Fruit fly (Drosophila melanogaster) S2 (cell line): ENCODE data around the gene CG33640.

Source experiments
- CG8478 ChIP-seq: fragments of >200 bp; optimal IDR thresholded peaks from 2 replicates; lab custom pipeline; 2018
- CTCF ChIP-seq, 2 experiments: fragments of >200 bp; optimal IDR thresholded peaks; 2 replicates each; lab custom pipeline; 2018

dm6 chr2L:13532524-13532923, 4.9 kb downstream of the CG33640 start, which contains the start of gene CG33645:
- TF ChIP-seq CTCF (optimal IDR thresholded peaks at IDR 0.05; lab: Kevin White, UChicago) (no peak), CG8478 (lab: Kevin White, UChicago) (no peak)
